Worm (Caenorhabditis elegans): ENCODE data around the gene pals-38.

pals-38 gene

ce11 chrV:12395699-12396098, 51.1 kb downstream of the pals-38 start, which contains the start of gene twk-14:
TSS of gene twk-14 (minus strand) at chrV:12395706.
- TF ChIP-seq Y22D7AL.16 (tag; optimal IDR thresholded peaks at IDR 0.05) = no peak
